Worm (Caenorhabditis elegans) whole organism, L1 larva: ENCODE data around the gene Y53C12A.11.

ENCODE experiments used
- C16A3.4 ChIP-seq: fragments of 150-350 bp; optimal IDR thresholded peaks from 2 replicates; lab custom pipeline; 2014; ENCODE audit warnings: missing biosample characterization, missing genetic modification characterization
- C34B4.2 ChIP-seq: sonication (generic microtip); optimal IDR thresholded peaks from 2 replicates; lab custom pipeline; 2017; ENCODE audit warnings: mild to moderate bottlenecking, missing genetic modification characterization, missing compliant biosample characterization
- F16B12.6 ChIP-seq: fragments of 150-350 bp; optimal IDR thresholded peaks from 2 replicates; lab custom pipeline; 2014; ENCODE audit warnings: missing biosample characterization, missing genetic modification characterization
- aha-1 ChIP-seq: fragments of 150-350 bp; optimal IDR thresholded peaks from 2 replicates; lab custom pipeline; 2014; ENCODE audit warnings: missing biosample characterization, missing genetic modification characterization
- blmp-1 ChIP-seq: fragments of 150-350 bp; optimal IDR thresholded peaks from 2 replicates; lab custom pipeline; 2014; ENCODE audit warnings: missing biosample characterization, missing genetic modification characterization
- ceh-82 ChIP-seq, 3 experiments: fragments of 150-350 bp in 1 of 3; sonication (generic microtip) in 2 of 3; optimal IDR thresholded peaks; 2 replicates each; lab custom pipeline; 2014 to 2017; ENCODE audit warnings: missing biosample characterization in 3 of 3, missing genetic modification characterization in 3 of 3
- ceh-88 ChIP-seq: fragments of 200-800 bp; sonication (Bioruptor generic); IDR thresholded peaks from 2 replicates; pipeline ENCODE4 v1.3.6; 2022; ENCODE audit warnings: missing genetic modification characterization, missing compliant biosample characterization
- dpl-1 ChIP-seq, 3 experiments: fragments of 150-350 bp in 2 of 3; sonication (generic microtip) in 1 of 3; optimal IDR thresholded peaks; 2 replicates each; lab custom pipeline; 2014 to 2017; ENCODE audit warnings: missing biosample characterization in 3 of 3, missing genetic modification characterization in 3 of 3, missing genetic modification reagents in 3 of 3
- efl-1 ChIP-seq, 4 experiments: fragments of 150-350 bp; optimal IDR thresholded peaks in 3 of 4; peaks in 1 of 4; 1 replicate in 1 of 4; 2 replicates in 3 of 4; lab custom pipeline; 2014; ENCODE audit warnings: missing biosample characterization in 2 of 4, missing genetic modification characterization in 2 of 4, missing genetic modification reagents in 2 of 4
- efl-3 ChIP-seq: fragments of 200-800 bp; sonication (Bioruptor generic); optimal IDR thresholded peaks from 2 replicates; lab custom pipeline; 2018; ENCODE audit warnings: mild to moderate bottlenecking, missing genetic modification characterization, missing compliant biosample characterization
- elt-2 ChIP-seq: sonication (generic microtip); optimal IDR thresholded peaks from 2 replicates; lab custom pipeline; 2016; ENCODE audit warnings: missing genetic modification characterization, mild to moderate bottlenecking, inconsistent platforms, missing compliant biosample characterization, missing genetic modification reagents
- elt-3 ChIP-seq, 6 experiments: fragments of 150-350 bp in 1 of 6; sonication (generic microtip); optimal IDR thresholded peaks; 2 replicates each; lab custom pipeline; 2017 to 2018; ENCODE audit warnings: missing biosample characterization in 6 of 6, missing genetic modification characterization in 6 of 6, inconsistent platforms in 1 of 6
- ets-5 ChIP-seq: fragments of 200-800 bp; sonication (Bioruptor generic); IDR thresholded peaks from 2 replicates; pipeline ENCODE4 v1.3.6; 2022; ENCODE audit warnings: missing genetic modification characterization, missing compliant biosample characterization
- grh-1 ChIP-seq: fragments of 200-800 bp; sonication (Bioruptor generic); IDR thresholded peaks from 2 replicates; pipeline ENCODE4 v1.3.6; 2022; ENCODE audit warnings: missing genetic modification reagents, missing genetic modification characterization, missing compliant biosample characterization
- hlh-4 ChIP-seq: sonication (generic microtip); optimal IDR thresholded peaks from 2 replicates; lab custom pipeline; 2016; ENCODE audit warnings: mild to moderate bottlenecking, missing genetic modification characterization, missing compliant biosample characterization
- irx-1 ChIP-seq: sonication (generic microtip); optimal IDR thresholded peaks from 2 replicates; lab custom pipeline; 2016; ENCODE audit warnings: missing genetic modification characterization, missing compliant biosample characterization
- lin-13 ChIP-seq: fragments of 150-350 bp; optimal IDR thresholded peaks from 2 replicates; lab custom pipeline; 2014; ENCODE audit warnings: missing biosample characterization, missing genetic modification reagents, missing genetic modification characterization
- lin-14 ChIP-seq: fragments of 200-800 bp; sonication (Bioruptor generic); optimal IDR thresholded peaks from 2 replicates; lab custom pipeline; 2018; ENCODE audit warnings: mild to moderate bottlenecking, missing genetic modification characterization, moderate library complexity, missing compliant biosample characterization
- lin-15B ChIP-seq: fragments of 150-350 bp; sonication (generic microtip); optimal IDR thresholded peaks from 3 replicates; lab custom pipeline; 2014; ENCODE audit warnings: missing biosample characterization, missing genetic modification characterization
- lin-35 ChIP-seq, 2 experiments: fragments of 150-350 bp; optimal IDR thresholded peaks; 2 replicates each; lab custom pipeline; 2014; ENCODE audit warnings: missing biosample characterization in 2 of 2, missing genetic modification characterization in 2 of 2, missing genetic modification reagents in 2 of 2
- lir-3 ChIP-seq: sonication (generic microtip); optimal IDR thresholded peaks from 2 replicates; lab custom pipeline; 2016; ENCODE audit warnings: mild to moderate bottlenecking, missing genetic modification characterization, moderate library complexity, missing compliant biosample characterization; ENCODE audit not compliant: poor library complexity
- lsy-2 ChIP-seq, 2 experiments: fragments of 150-350 bp; optimal IDR thresholded peaks; 2 replicates each; lab custom pipeline; 2014; ENCODE audit warnings: missing biosample characterization in 2 of 2, missing genetic modification characterization in 2 of 2
- mep-1 ChIP-seq: fragments of 150-350 bp; optimal IDR thresholded peaks from 2 replicates; lab custom pipeline; 2014; ENCODE audit warnings: missing biosample characterization, missing genetic modification characterization
- nhr-20 ChIP-seq: sonication (generic microtip); optimal IDR thresholded peaks from 2 replicates; lab custom pipeline; 2016; ENCODE audit warnings: mild to moderate bottlenecking, missing genetic modification characterization, missing compliant biosample characterization
- nhr-47 ChIP-seq: sonication (generic microtip); optimal IDR thresholded peaks from 2 replicates; lab custom pipeline; 2016; ENCODE audit warnings: mild to moderate bottlenecking, missing genetic modification characterization, moderate library complexity, missing compliant biosample characterization
- nhr-71 ChIP-seq: sonication (generic microtip); optimal IDR thresholded peaks from 2 replicates; lab custom pipeline; 2016; ENCODE audit warnings: mild to moderate bottlenecking, missing genetic modification characterization, moderate library complexity, missing compliant biosample characterization
- nhr-76 ChIP-seq: sonication (generic microtip); optimal IDR thresholded peaks from 2 replicates; lab custom pipeline; 2017; ENCODE audit warnings: missing biosample characterization, missing genetic modification characterization
- nhr-85 ChIP-seq: sonication (generic microtip); peaks from one replicate; lab custom pipeline; 2016; ENCODE audit warnings: missing genetic modification characterization, inconsistent platforms, missing compliant biosample characterization
- skn-1 ChIP-seq: fragments of 150-350 bp; optimal IDR thresholded peaks from 2 replicates; lab custom pipeline; 2014; ENCODE audit warnings: missing biosample characterization, missing genetic modification characterization
- snu-23 ChIP-seq: sonication (generic microtip); optimal IDR thresholded peaks from 2 replicates; lab custom pipeline; 2016; ENCODE audit warnings: missing genetic modification characterization, missing compliant biosample characterization
- tbx-2 ChIP-seq: sonication (generic microtip); optimal IDR thresholded peaks from 2 replicates; lab custom pipeline; 2016; ENCODE audit warnings: missing genetic modification characterization, missing compliant biosample characterization
- unc-130 ChIP-seq: fragments of 150-350 bp; optimal IDR thresholded peaks from 2 replicates; lab custom pipeline; 2017; ENCODE audit warnings: missing biosample characterization, missing genetic modification characterization, inconsistent platforms
- vab-15 ChIP-seq: sonication (generic microtip); optimal IDR thresholded peaks from 2 replicates; lab custom pipeline; 2017; ENCODE audit warnings: missing genotype, mild to moderate bottlenecking, missing genetic modification characterization, missing compliant biosample characterization
- xbp-1 ChIP-seq: sonication (generic microtip); optimal IDR thresholded peaks from 2 replicates; lab custom pipeline; 2016; ENCODE audit warnings: missing genetic modification characterization, missing compliant biosample characterization
- zag-1 ChIP-seq: fragments of 150-350 bp; optimal IDR thresholded peaks from 2 replicates; lab custom pipeline; 2014; ENCODE audit warnings: missing biosample characterization, missing genetic modification characterization
- zip-4 ChIP-seq: fragments of 200-800 bp; sonication (Bioruptor generic); optimal IDR thresholded peaks from 2 replicates; lab custom pipeline; 2018; ENCODE audit warnings: mild to moderate bottlenecking, missing genetic modification characterization, moderate library complexity, missing compliant biosample characterization

Y53C12A.11 gene

ce11 chrII:9708835-9709299 is 9.6 kb downstream of the Y53C12A.11 start, which contains the start of gene glt-5:
Gene glt-5 (minus strand): TSS chrII:9708885.
- peak in 5 of 6 experiments; percentile 16 to 71 (median 58) for TF ChIP-seq elt-3 (tag; optimal IDR thresholded peaks at IDR 0.05; lab: Kevin White, UChicago)
- no peak for TF ChIP-seq nhr-76 (tag; lab: Kevin White, UChicago)
- no peak for TF ChIP-seq nhr-20 (tag; lab: Kevin White, UChicago)
- TF ChIP-seq nhr-85 (tag; lab: Kevin White, UChicago), result peak; percentile 51
- no peak for TF ChIP-seq tbx-2 (tag; lab: Kevin White, UChicago)
- TF ChIP-seq ceh-88 (GFP tag; lab: Robert Waterston, UW), result no peak
- TF ChIP-seq grh-1 (GFP tag; lab: Robert Waterston, UW), result 0 out of 2 replicates have a peak, but pooled peaks have one; percentile 16

ce11 chrII:9706207-9706606 is 12.3 kb downstream of the Y53C12A.11 start, which contains the start of gene Y53C12A.3:
Gene Y53C12A.3 (minus strand): TSS chrII:9706240.
- TF ChIP-seq lsy-2 (tag; optimal IDR thresholded peaks at IDR 0.05; lab: Kevin White, UChicago), result peak; percentile 50 to 81
- peak; percentile 34 for TF ChIP-seq unc-130 (tag; lab: Kevin White, UChicago)
- peak; percentile 58 for TF ChIP-seq mep-1 (tag; lab: Kevin White, UChicago)
- peak; percentile 82 to 94 (median 90) for TF ChIP-seq dpl-1 (GFP tag; optimal IDR thresholded peaks at IDR 0.05; lab: Kevin White, UChicago)
- peak; percentile 46 for TF ChIP-seq snu-23 (GFP tag; lab: Kevin White, UChicago)
- peak; percentile 38 for TF ChIP-seq nhr-47 (tag; lab: Kevin White, UChicago)
- no peak for TF ChIP-seq nhr-85 (tag; lab: Kevin White, UChicago)
- TF ChIP-seq tbx-2 (tag; lab: Kevin White, UChicago), result peak; percentile 17
- TF ChIP-seq lin-14 (GFP tag; lab: Kevin White, UChicago), result peak; percentile 38
- no peak for TF ChIP-seq zip-4 (GFP tag; lab: Kevin White, UChicago)
- TF ChIP-seq nhr-71 (tag; lab: Kevin White, UChicago), result peak; percentile 44
- peak; percentile 91 to 97 for TF ChIP-seq lin-35 (GFP tag; optimal IDR thresholded peaks at IDR 0.05; lab: Kevin White, UChicago)
- no peak for TF ChIP-seq vab-15 (tag; lab: Kevin White, UChicago)
- TF ChIP-seq ets-5 (GFP tag; lab: Robert Waterston, UW), result no peak
- TF ChIP-seq nhr-20 (tag; lab: Kevin White, UChicago), result peak; percentile 47
- peak; percentile 71 for TF ChIP-seq C16A3.4 (tag; lab: Kevin White, UChicago)
- peak; percentile 43 for TF ChIP-seq xbp-1 (tag; lab: Kevin White, UChicago)
- peak; percentile 51 for TF ChIP-seq blmp-1 (tag; lab: Kevin White, UChicago)
- TF ChIP-seq ceh-82 (tag; optimal IDR thresholded peaks at IDR 0.05; lab: Kevin White, UChicago), result peak in 1 of 3 experiments; percentile 40
- TF ChIP-seq F16B12.6 (tag; lab: Kevin White, UChicago), result peak; percentile 35
- TF ChIP-seq skn-1, result peak; percentile 57
- no peak for TF ChIP-seq elt-2 (tag; lab: Kevin White, UChicago)
- peak; percentile 85 to 90 for TF ChIP-seq efl-1 (optimal IDR thresholded peaks at IDR 0.05; lab: Kevin White, UChicago)
- TF ChIP-seq efl-1 (GFP tag; optimal IDR thresholded peaks at IDR 0.05 in 1 of 2; lab: Kevin White, UChicago), result peak; percentile 93 to 99

ce11 chrII:9704746-9705145 is 13.8 kb downstream of the Y53C12A.11 start, which contains the start of gene Y53C12A.10:
Gene Y53C12A.10 (minus strand): TSS chrII:9704846.
- TF ChIP-seq lir-3 (tag; lab: Kevin White, UChicago) (no peak), C34B4.2 (tag; lab: Kevin White, UChicago) (no peak), aha-1 (tag; lab: Kevin White, UChicago) (no peak), lin-15B (tag; lab: Kevin White, UChicago) (no peak), unc-130 (tag; lab: Kevin White, UChicago) (no peak), efl-3 (GFP tag; lab: Kevin White, UChicago) (no peak), lin-13 (GFP tag; lab: Kevin White, UChicago) (no peak), irx-1 (no peak), mep-1 (tag; lab: Kevin White, UChicago) (no peak), zag-1 (tag; lab: Kevin White, UChicago) (no peak), hlh-4 (no peak)
- TF ChIP-seq, all 84 proteins: peak for 0
